Worm (Caenorhabditis elegans) whole organism, early embryonic: ENCODE results near the gene oac-40.

ENCODE experiments used
- B0310.2 ChIP-seq: sonication (generic microtip); optimal IDR thresholded peaks from 2 replicates; lab custom pipeline; 2016; ENCODE audit warnings: mild to moderate bottlenecking, missing genetic modification characterization, missing compliant biosample characterization
- F13C5.2 ChIP-seq: sonication (generic microtip); optimal IDR thresholded peaks from 2 replicates; lab custom pipeline; 2017; ENCODE audit warnings: mild to moderate bottlenecking, missing genetic modification characterization, inconsistent platforms, missing compliant biosample characterization
- aly-1 ChIP-seq: sonication (generic microtip); optimal IDR thresholded peaks from 2 replicates; lab custom pipeline; 2016; ENCODE audit warnings: missing genetic modification characterization, missing compliant biosample characterization
- ama-1 ChIP-seq: fragments of 150-350 bp; optimal IDR thresholded peaks from 2 replicates; lab custom pipeline; 2014
- ceh-13 ChIP-seq: fragments of 200-800 bp; sonication (Bioruptor generic); optimal IDR thresholded peaks from 2 replicates; lab custom pipeline; 2018; ENCODE audit warnings: mild to moderate bottlenecking, missing genetic modification characterization, missing compliant biosample characterization
- ceh-36 ChIP-seq: sonication (generic microtip); optimal IDR thresholded peaks from 2 replicates; lab custom pipeline; 2016; ENCODE audit warnings: missing genetic modification characterization, inconsistent platforms, missing compliant biosample characterization
- ets-7 ChIP-seq: sonication (generic microtip); optimal IDR thresholded peaks from 2 replicates; lab custom pipeline; 2016; ENCODE audit warnings: missing genotype, missing genetic modification characterization, missing compliant biosample characterization
- flt-1 ChIP-seq: fragments of 200-800 bp; sonication (Bioruptor generic); IDR thresholded peaks from 2 replicates; pipeline ENCODE4 v1.3.6; 2022; ENCODE audit warnings: missing genetic modification characterization, missing compliant biosample characterization
- hmbx-1 ChIP-seq: sonication (generic microtip); optimal IDR thresholded peaks from 2 replicates; lab custom pipeline; 2016; ENCODE audit warnings: mild to moderate bottlenecking, missing genetic modification characterization, missing compliant biosample characterization
- hmg-4 ChIP-seq: fragments of 200-800 bp; sonication (Bioruptor generic); optimal IDR thresholded peaks from 2 replicates; lab custom pipeline; 2018; ENCODE audit warnings: mild to moderate bottlenecking, missing genetic modification characterization, missing compliant biosample characterization
- hnd-1 ChIP-seq: sonication (generic microtip); optimal IDR thresholded peaks from 2 replicates; lab custom pipeline; 2016; ENCODE audit warnings: missing genetic modification characterization, missing compliant biosample characterization
- pes-1 ChIP-seq: fragments of 200-800 bp; sonication (Bioruptor generic); IDR thresholded peaks from 2 replicates; pipeline ENCODE4 v1.3.6; 2022; ENCODE audit warnings: missing genetic modification reagents, missing genetic modification characterization, missing compliant biosample characterization
- scrt-1 ChIP-seq: fragments of 200-800 bp; sonication (Bioruptor generic); IDR thresholded peaks from 2 replicates; pipeline ENCODE4 v1.3.6; 2022; ENCODE audit warnings: missing genetic modification characterization, missing compliant biosample characterization
- sea-1 ChIP-seq: fragments of 200-800 bp; sonication (Bioruptor generic); conservative IDR thresholded peaks from 2 replicates; pipeline ENCODE4 v1.3.6; 2022; ENCODE audit warnings: missing genetic modification characterization, missing compliant biosample characterization
- tbx-11 ChIP-seq: fragments of 200-800 bp; sonication (Bioruptor generic); IDR thresholded peaks from 2 replicates; pipeline ENCODE4 v1.3.6; 2022; ENCODE audit warnings: missing genetic modification characterization, missing compliant biosample characterization
- tbx-37 ChIP-seq: fragments of 200-800 bp; sonication (Bioruptor generic); conservative IDR thresholded peaks from 2 replicates; pipeline ENCODE4 v1.3.6; 2022; ENCODE audit warnings: missing genetic modification reagents, missing genetic modification characterization, missing compliant biosample characterization
- tra-4 ChIP-seq: sonication (generic microtip); optimal IDR thresholded peaks from 2 replicates; lab custom pipeline; 2017; ENCODE audit warnings: missing genetic modification characterization, missing compliant biosample characterization

Gene oac-40

DNA sequence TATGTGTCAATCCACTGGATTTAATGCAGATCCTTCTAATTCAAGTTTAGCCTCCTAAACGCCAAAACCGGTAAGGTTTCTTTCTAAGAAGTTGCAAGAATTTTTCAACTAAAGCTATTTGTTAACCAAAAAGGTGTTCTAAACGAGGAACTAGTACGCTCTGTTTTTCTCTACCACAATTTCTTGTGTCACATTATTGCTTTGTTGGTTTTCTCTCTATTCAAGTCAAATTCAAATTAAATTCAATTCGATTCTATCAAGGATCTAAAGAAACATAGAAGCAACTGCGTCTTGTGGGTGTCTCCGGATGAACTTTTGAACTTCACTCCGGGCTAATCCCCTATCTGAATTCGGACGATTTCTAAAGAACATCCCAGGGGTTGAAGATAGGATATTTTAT, at the start of gene oac-40:
TSS of gene oac-40 (plus strand) at position 301 of the 400 bp plus-strand sequence.
- no peak for TF ChIP-seq ama-1 (lab: Kevin White, UChicago)
- no peak for TF ChIP-seq F13C5.2 (tag; lab: Kevin White, UChicago)
- no peak for TF ChIP-seq ceh-13 (GFP tag; lab: Kevin White, UChicago)
- TF ChIP-seq tra-4, result no peak
- TF ChIP-seq pes-1, result no peak
- no peak for TF ChIP-seq ets-7 (tag; lab: Kevin White, UChicago)
- TF ChIP-seq tbx-11, result no peak
- TF ChIP-seq hmg-4 (GFP tag; lab: Kevin White, UChicago), result no peak
- no peak for TF ChIP-seq flt-1 (GFP tag; lab: Robert Waterston, UW)
- no peak for TF ChIP-seq B0310.2
- TF ChIP-seq tbx-37, result no peak
- no peak for TF ChIP-seq ceh-36 (tag; lab: Kevin White, UChicago)
- TF ChIP-seq hnd-1 (tag; lab: Kevin White, UChicago), result no peak
- TF ChIP-seq aly-1 (tag; lab: Kevin White, UChicago), result no peak
- no peak for TF ChIP-seq scrt-1 (GFP tag; lab: Robert Waterston, UW)
- no peak for TF ChIP-seq sea-1 (GFP tag; lab: Robert Waterston, UW)
- TF ChIP-seq hmbx-1 (tag; lab: Kevin White, UChicago), result no peak

DNA sequence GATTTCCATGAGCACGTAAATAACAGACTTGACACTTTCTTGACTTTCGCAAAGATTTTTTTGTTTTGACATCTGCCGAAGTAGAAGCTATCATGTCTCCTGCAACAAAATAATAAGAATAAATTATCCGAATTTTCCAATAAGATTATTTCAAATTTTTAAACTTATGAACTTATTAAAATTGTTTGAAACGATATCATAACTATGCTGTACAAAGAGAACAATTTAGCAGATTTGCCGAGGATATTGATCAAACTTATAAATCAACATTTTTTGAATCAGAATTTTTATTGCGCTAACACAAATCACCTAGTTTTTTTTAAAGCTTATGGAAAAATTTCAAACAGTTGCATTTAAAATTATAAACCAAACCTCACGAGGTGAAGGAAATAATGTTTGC, 44.3 kb upstream of the oac-40 start, which contains the start of gene nhr-195:
TSS of gene nhr-195 (minus strand) at position 101 of the 400 bp plus-strand sequence.
- TF ChIP-seq flt-1 (GFP tag; lab: Robert Waterston, UW) (no peak), aly-1 (tag; lab: Kevin White, UChicago) (no peak)

DNA sequence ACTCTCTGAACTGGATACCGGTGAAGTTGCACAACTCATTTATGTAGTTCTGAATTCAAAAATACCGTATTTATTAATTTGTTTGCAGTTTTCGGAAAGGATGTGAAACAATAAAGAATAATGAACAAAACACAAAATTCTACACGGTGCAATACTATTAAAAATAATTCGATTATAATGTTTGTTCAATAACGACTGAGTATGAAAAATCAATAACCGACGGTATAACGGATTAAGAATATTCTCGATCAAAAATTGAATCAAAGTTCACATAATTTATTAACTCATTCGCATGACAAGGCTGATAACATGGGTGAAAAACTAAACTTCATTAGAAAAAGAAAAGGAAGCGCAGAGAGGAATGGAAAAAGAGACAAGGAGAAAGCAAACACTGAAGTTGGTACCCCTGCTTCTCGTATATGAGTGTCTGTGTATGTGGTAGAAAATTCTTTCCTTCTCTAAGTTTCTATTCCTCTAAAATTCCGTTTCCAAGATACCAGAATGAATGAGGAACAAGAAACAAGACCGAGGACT, 41.6 kb upstream of the oac-40 start, which contains the start of gene nhr-143:
TSS of gene nhr-143 (minus strand) at position 51 of the 534 bp plus-strand sequence.
- TF ChIP-seq B0310.2, result no peak

DNA sequence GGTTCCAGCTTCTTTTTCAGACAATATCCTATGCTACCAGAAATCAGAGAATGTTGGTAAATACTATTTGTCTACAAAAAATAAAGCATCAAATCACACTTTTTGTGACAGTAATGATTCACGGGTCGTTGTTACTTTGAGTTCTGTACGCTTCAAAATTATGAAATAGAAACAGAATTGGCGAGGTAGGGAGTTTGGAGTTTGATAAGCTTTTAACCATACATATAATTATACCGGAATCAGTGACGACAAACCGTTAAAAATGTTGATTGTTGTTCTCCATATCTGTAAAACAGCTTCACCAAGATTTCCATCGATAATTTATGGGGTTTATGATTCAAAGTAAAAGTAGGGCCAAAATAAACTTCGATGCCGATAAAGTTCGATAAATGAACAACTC, 38.7 kb upstream of the oac-40 start:
- TF ChIP-seq hnd-1 (tag; lab: Kevin White, UChicago) (no peak), sea-1 (GFP tag; lab: Robert Waterston, UW) (no peak), ceh-36 (tag; lab: Kevin White, UChicago) (no peak), scrt-1 (GFP tag; lab: Robert Waterston, UW) (no peak), tbx-37 (no peak), flt-1 (GFP tag; lab: Robert Waterston, UW) (no peak), F13C5.2 (tag; lab: Kevin White, UChicago) (no peak)

DNA sequence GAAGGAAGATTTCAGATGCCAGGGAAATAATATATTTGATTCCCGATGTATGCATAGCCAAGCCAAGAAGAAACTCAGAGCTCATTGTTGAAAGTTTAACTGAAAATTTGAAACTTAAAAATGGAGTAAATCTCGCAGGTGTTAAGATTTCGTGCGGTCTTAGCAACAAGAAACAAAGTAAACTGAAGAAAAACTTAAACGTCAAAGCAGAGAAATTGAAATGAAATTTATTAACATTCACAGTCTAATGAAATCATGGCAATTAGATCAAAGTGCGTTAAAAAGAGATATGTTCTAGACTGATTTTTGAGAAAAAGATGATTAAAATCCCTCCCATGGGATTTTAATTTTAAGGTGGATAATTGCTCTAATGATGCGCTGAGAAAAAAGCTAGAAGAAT, 35.7 kb upstream of the oac-40 start, which contains the start of gene str-84:
TSS of gene str-84 (minus strand) at position 101 of the 400 bp plus-strand sequence.
- no peak for TF ChIP-seq ama-1 (lab: Kevin White, UChicago)
- TF ChIP-seq tbx-37, result no peak
- TF ChIP-seq scrt-1 (GFP tag; lab: Robert Waterston, UW), result no peak
- TF ChIP-seq tra-4, result no peak
- TF ChIP-seq pes-1, result no peak
- TF ChIP-seq ets-7 (tag; lab: Kevin White, UChicago), result no peak
- TF ChIP-seq ceh-36 (tag; lab: Kevin White, UChicago), result no peak
- TF ChIP-seq sea-1 (GFP tag; lab: Robert Waterston, UW), result no peak

DNA sequence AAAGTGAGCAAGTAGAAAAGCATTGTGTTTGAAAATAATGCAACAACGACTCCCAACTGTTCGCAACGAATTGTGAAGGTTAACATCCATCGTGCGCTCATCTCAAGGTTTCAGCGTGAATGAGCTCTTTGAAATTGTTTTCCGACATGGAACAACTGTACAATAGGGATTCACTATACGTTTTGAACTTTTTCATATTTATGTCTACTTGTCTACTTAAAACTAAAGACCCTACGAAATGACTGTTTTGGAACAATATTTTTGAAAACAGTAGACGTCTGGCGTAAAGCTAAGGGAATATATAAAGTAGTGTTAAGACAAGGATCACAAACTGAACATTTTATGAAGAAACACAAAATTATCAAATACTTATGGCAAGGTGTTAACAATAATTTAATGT, 33.0 kb upstream of the oac-40 start, which contains the start of gene str-86:
TSS of gene str-86 (minus strand) at position 101 of the 400 bp plus-strand sequence.
- no peak for TF ChIP-seq B0310.2
- no peak for TF ChIP-seq ceh-13 (GFP tag; lab: Kevin White, UChicago)
- TF ChIP-seq ceh-36 (tag; lab: Kevin White, UChicago), result no peak
- TF ChIP-seq scrt-1 (GFP tag; lab: Robert Waterston, UW), result no peak
- TF ChIP-seq hmg-4 (GFP tag; lab: Kevin White, UChicago), result no peak
- no peak for TF ChIP-seq aly-1 (tag; lab: Kevin White, UChicago)
- TF ChIP-seq tbx-37, result no peak
- no peak for TF ChIP-seq pes-1
- no peak for TF ChIP-seq flt-1 (GFP tag; lab: Robert Waterston, UW)

DNA sequence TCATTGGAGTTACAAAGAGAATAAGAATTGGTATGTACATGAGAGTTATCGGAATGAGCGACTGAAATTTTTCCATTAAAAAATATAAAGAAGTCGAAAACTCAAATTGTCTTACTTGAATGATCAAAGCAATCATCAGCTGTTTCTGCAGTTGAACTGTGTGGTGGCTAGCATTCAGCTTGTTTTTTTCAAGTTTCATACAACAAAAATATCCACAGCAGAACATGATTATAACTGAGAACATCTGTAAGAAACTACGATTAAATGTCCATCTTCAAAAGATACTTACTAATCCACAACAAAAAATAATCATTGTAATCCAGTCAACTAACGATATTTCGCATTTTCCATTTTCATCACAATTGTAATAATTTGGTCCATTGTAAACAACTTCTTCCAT, 31.8 kb upstream of the oac-40 start:
- TF ChIP-seq ets-7 (tag; lab: Kevin White, UChicago) (no peak), ama-1 (lab: Kevin White, UChicago) (no peak), ceh-13 (GFP tag; lab: Kevin White, UChicago) (no peak), tbx-37 (no peak), scrt-1 (GFP tag; lab: Robert Waterston, UW) (no peak), sea-1 (GFP tag; lab: Robert Waterston, UW) (no peak), hnd-1 (tag; lab: Kevin White, UChicago) (no peak), tra-4 (no peak), B0310.2 (no peak), hmbx-1 (tag; lab: Kevin White, UChicago) (no peak), pes-1 (no peak), F13C5.2 (tag; lab: Kevin White, UChicago) (no peak)

DNA sequence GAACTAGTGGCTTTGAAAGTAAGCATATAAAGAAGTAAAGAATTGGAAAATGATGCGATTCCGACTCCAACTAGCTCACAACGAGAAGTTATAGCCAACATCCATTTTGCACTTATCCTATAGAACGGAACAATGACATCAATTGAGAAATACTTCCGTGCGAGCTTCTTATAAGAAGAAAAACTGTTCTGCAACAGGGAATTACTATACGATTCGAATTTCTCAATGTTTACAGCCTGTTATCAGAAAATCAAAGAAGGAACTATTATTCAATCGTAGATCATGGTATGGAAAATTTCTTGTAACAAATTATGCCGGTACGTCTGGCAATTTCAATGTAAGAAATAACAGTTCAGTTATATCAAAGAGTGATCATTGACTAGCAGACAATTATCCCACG, 30.8 kb upstream of the oac-40 start, which contains the start of gene str-85:
TSS of gene str-85 (minus strand) at position 101 of the 400 bp plus-strand sequence.
- TF ChIP-seq hmbx-1 (tag; lab: Kevin White, UChicago) (no peak), flt-1 (GFP tag; lab: Robert Waterston, UW) (no peak), B0310.2 (no peak), sea-1 (GFP tag; lab: Robert Waterston, UW) (no peak), tbx-37 (no peak), F13C5.2 (tag; lab: Kevin White, UChicago) (no peak), ama-1 (lab: Kevin White, UChicago) (no peak)
